Fruit fly (Drosophila melanogaster): Measurements from ENCODE around the gene CG45413.

CG45413 gene

dm6 chr3L:6964488-6965152 lies 32.9 kb upstream of the CG45413 start, which contains the start of gene sgl (continued):
- TF ChIP-seq Deaf1 (tag; optimal IDR thresholded peaks at IDR 0.05) (peak; percentile 99), CG9797 (GFP tag; optimal IDR thresholded peaks at IDR 0.05) (peak; percentile 99), chinmo (GFP tag; IDR thresholded peaks at IDR 0.05; ENCODE audit: partially characterized antibody) (peak; percentile 93; the same call in 3 of the 4 replicates), CG13424 (tag; optimal IDR thresholded peaks at IDR 0.05) (no peak), CG2202 (tag; optimal IDR thresholded peaks at IDR 0.05) (no peak), Hr78 (GFP tag; optimal IDR thresholded peaks at IDR 0.05) (no peak), CG34224 (GFP tag; IDR thresholded peaks at IDR 0.05; ENCODE audit: partially characterized antibody) (peak; percentile 72; the same call in 2 of the 3 replicates), Six4 (GFP tag; optimal IDR thresholded peaks at IDR 0.05) (no peak), CG18476 (GFP tag; optimal IDR thresholded peaks at IDR 0.05) (no peak), CG16813 (GFP tag; IDR thresholded peaks at IDR 0.05; ENCODE audit: partially characterized antibody) (0 out of 3 replicates have a peak, but pooled peaks have one; percentile 25), ac (GFP tag; optimal IDR thresholded peaks at IDR 0.05) (no peak), Jarid2 (GFP tag; optimal IDR thresholded peaks at IDR 0.05) (peak; percentile 100), CG4282 (GFP tag; optimal IDR thresholded peaks at IDR 0.05) (no peak), CG8944 (GFP tag; optimal IDR thresholded peaks at IDR 0.05) (no peak), btn (GFP tag; optimal IDR thresholded peaks at IDR 0.05) (no peak), tap (tag; optimal IDR thresholded peaks at IDR 0.05) (no peak), CG6765 (GFP tag; optimal IDR thresholded peaks at IDR 0.05) (peak; percentile 38), nau (GFP tag; optimal IDR thresholded peaks at IDR 0.05) (no peak), CG7963 (GFP tag; IDR thresholded peaks at IDR 0.05; ENCODE audit: partially characterized antibody) (0 out of 3 replicates have a peak, but pooled peaks have one; percentile 27), CG31388 (GFP tag; optimal IDR thresholded peaks at IDR 0.05) (no peak), CG14965 (GFP tag; optimal IDR thresholded peaks at IDR 0.05; ENCODE audit: borderline replicate concordance) (no peak), D19A (tag; optimal IDR thresholded peaks at IDR 0.05) (peak; percentile 11), exex (tag; optimal IDR thresholded peaks at IDR 0.05) (peak; percentile 19), stc (GFP tag; IDR thresholded peaks at IDR 0.05) (peak; percentile 60; the same call in 1 of the 2 replicates), Tbp (GFP tag; optimal IDR thresholded peaks at IDR 0.05) (no peak), CG3838 (GFP tag; optimal IDR thresholded peaks at IDR 0.05) (peak; percentile 7), CG12219 (GFP tag; optimal IDR thresholded peaks at IDR 0.05) (no peak), Hr39 (optimal IDR thresholded peaks at IDR 0.05) (no peak), Dp (GFP tag; optimal IDR thresholded peaks at IDR 0.05) (peak; percentile 66), fd102C (GFP tag; optimal IDR thresholded peaks at IDR 0.05) (no peak), CG14050 (GFP tag; IDR thresholded peaks at IDR 0.05) (no peak), vnd (GFP tag; IDR thresholded peaks at IDR 0.05; ENCODE audit: partially characterized antibody) (no peak), CG13894 (tag; optimal IDR thresholded peaks at IDR 0.05) (peak; percentile 73), Drgx (GFP tag; IDR thresholded peaks at IDR 0.05) (peak; percentile 72), Side (GFP tag; optimal IDR thresholded peaks at IDR 0.05) (peak; percentile 26), grn (GFP tag; optimal IDR thresholded peaks at IDR 0.05) (no peak), CG6791 (GFP tag; IDR thresholded peaks at IDR 0.05; ENCODE audit: partially characterized antibody) (peak; percentile 68; the same call in 1 of the 3 replicates), CG12104 (GFP tag; optimal IDR thresholded peaks at IDR 0.05) (no peak), Aef1 (GFP tag; IDR thresholded peaks at IDR 0.05) (peak; percentile 84), Fer3 (tag; optimal IDR thresholded peaks at IDR 0.05) (peak; percentile 27), Opbp (GFP tag; IDR thresholded peaks at IDR 0.05; ENCODE audit: partially characterized antibody) (peak; percentile 76), Ptx1 (GFP tag; IDR thresholded peaks at IDR 0.05) (no peak), sob (GFP tag; IDR thresholded peaks at IDR 0.05) (peak; percentile 63; the same call in 1 of the 2 replicates), kah (GFP tag; optimal IDR thresholded peaks at IDR 0.05) (no peak), fd3F (GFP tag; optimal IDR thresholded peaks at IDR 0.05) (no peak), Myb (GFP tag; optimal IDR thresholded peaks at IDR 0.05) (peak; percentile 37), inv (GFP tag; IDR thresholded peaks at IDR 0.05; ENCODE audit: partially characterized antibody) (peak; percentile 25; the same call in 1 of the 2 replicates), dysf (GFP tag; IDR thresholded peaks at IDR 0.05) (0 out of 3 replicates have a peak, but pooled peaks have one; percentile 10)

Measured in whole organism, embryonic.